Worm (Caenorhabditis elegans): ENCODE measurements around the gene T19C9.10.

- no peak for TF ChIP-seq F55B11.4 (tag; optimal IDR thresholded peaks at IDR 0.05; ENCODE audit: borderline replicate concordance, insufficient read depth)
- TF ChIP-seq F37B4.10 (GFP tag; IDR thresholded peaks at IDR 0.05) = no peak
- no peak for TF ChIP-seq unc-62 (GFP tag; optimal IDR thresholded peaks at IDR 0.05)
- TF ChIP-seq bed-2 (GFP tag; IDR thresholded peaks at IDR 0.05) = no peak
- no peak for TF ChIP-seq nfya-1 (tag; optimal IDR thresholded peaks at IDR 0.05; ENCODE audit: borderline replicate concordance, insufficient read depth)
- no peak for TF ChIP-seq madf-10 (tag; optimal IDR thresholded peaks at IDR 0.05)
- TF ChIP-seq pha-4 (tag; optimal IDR thresholded peaks at IDR 0.05) = no peak
- TF ChIP-seq ZK185.1 (tag; optimal IDR thresholded peaks at IDR 0.05; ENCODE audit: poor library complexity, severe bottlenecking) = no peak
- no peak for TF ChIP-seq ceh-79 (tag; optimal IDR thresholded peaks at IDR 0.05)
- no peak for TF ChIP-seq ztf-3 (GFP tag; optimal IDR thresholded peaks at IDR 0.05)
- no peak for TF ChIP-seq let-607 (tag; optimal IDR thresholded peaks at IDR 0.05)
- no peak for TF ChIP-seq D2030.7 (GFP tag; IDR thresholded peaks at IDR 0.05)
- TF ChIP-seq ztf-18 (tag; optimal IDR thresholded peaks at IDR 0.05) = no peak
- no peak for TF ChIP-seq snpc-4 (GFP tag; optimal IDR thresholded peaks at IDR 0.05)
- no peak for TF ChIP-seq snpc-4 (tag; optimal IDR thresholded peaks at IDR 0.05)
Observed at ce11 chrV:17272112-17272511, 35.7 kb downstream of the T19C9.10 start.
